Worm (Caenorhabditis elegans): ENCODE results near the gene csn-6.

Gene csn-6

DNA sequence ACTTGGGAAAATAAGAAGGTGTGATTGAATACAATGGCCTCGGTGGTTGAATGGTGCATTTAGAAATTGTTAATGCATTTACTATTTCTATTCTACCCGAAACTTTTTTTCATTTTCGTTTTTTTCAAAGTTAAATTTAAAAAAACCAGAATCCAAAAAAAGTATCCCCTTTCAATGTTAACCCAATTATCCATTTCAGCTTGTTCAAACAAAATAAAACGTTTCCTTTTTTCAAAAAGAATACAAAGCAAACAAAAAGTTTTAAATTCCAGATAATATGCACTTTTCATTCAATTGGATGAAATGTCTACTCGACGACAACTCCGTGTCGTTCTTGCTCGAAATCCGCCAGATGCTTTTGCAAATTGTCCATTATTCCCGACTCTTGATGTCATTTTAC is 41.9 kb downstream of the csn-6 start, which contains the start of gene W02A2.5:
Gene W02A2.5, plus strand, starts transcription at position 301 of the 400 bp plus-strand sequence.
- no peak for TF ChIP-seq nhr-42 (GFP tag; IDR thresholded peaks at IDR 0.05)
- TF ChIP-seq T26A8.4 (GFP tag; IDR thresholded peaks at IDR 0.05): no peak
- TF ChIP-seq unc-62 (GFP tag; optimal IDR thresholded peaks at IDR 0.05 in 1 of 2): peak in 1 of 2 experiments; percentile 62
- no peak for TF ChIP-seq unc-62 (tag; optimal IDR thresholded peaks at IDR 0.05)

DNA sequence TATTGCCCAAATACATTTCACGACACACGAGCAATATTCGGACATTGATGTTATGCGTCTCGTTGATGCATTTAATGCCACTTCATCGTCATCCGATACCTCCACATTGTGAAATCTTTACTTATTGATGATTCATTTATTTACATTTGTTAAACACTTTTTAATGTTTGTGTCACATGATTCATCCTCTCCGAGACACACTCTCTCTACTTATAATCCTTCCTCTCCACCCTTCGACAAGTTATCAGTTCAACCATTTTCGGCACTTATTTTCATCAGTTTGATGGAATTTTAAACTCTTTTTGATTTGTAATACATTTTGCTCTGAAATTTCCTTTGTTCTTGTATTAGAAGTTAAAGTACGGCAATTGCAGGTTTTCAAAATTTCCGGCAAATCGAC is 45.5 kb downstream of the csn-6 start:
- TF ChIP-seq dmd-6 (GFP tag; IDR thresholded peaks at IDR 0.05) (peak; percentile 54), nhr-6 (tag; optimal IDR thresholded peaks at IDR 0.05) (peak; percentile 76), R02D3.7 (tag; optimal IDR thresholded peaks at IDR 0.05) (no peak), pha-4 (GFP tag; IDR thresholded peaks at IDR 0.05) (no peak), pha-4 (tag; optimal IDR thresholded peaks at IDR 0.05) (peak; percentile 90), hlh-30 (tag; optimal IDR thresholded peaks at IDR 0.05; ENCODE audit: insufficient read depth) (peak; percentile 34), hlh-11 (tag; optimal IDR thresholded peaks at IDR 0.05) (peak; percentile 39), pqm-1 (tag; optimal IDR thresholded peaks at IDR 0.05) (peak; percentile 35), nhr-76 (tag; optimal IDR thresholded peaks at IDR 0.05) (no peak), hif-1 (tag; optimal IDR thresholded peaks at IDR 0.05) (no peak), T26A8.4 (GFP tag; IDR thresholded peaks at IDR 0.05) (no peak), daf-16 (GFP tag; optimal IDR thresholded peaks at IDR 0.05) (no peak), daf-16 (tag; optimal IDR thresholded peaks at IDR 0.05) (peak; percentile 40), nhr-10 (tag; optimal IDR thresholded peaks at IDR 0.05) (no peak), ceh-62 (tag; optimal IDR thresholded peaks at IDR 0.05) (no peak), php-3 (GFP tag; IDR thresholded peaks at IDR 0.05) (no peak), nhr-28 (tag; optimal IDR thresholded peaks at IDR 0.05) (peak; percentile 35), ces-1 (GFP tag; optimal IDR thresholded peaks at IDR 0.05) (no peak), lin-39 (tag; optimal IDR thresholded peaks at IDR 0.05) (no peak), lin-29 (GFP tag; IDR thresholded peaks at IDR 0.05) (no peak), dve-1 (tag; optimal IDR thresholded peaks at IDR 0.05; ENCODE audit: insufficient read depth) (peak; percentile 72), lir-3 (tag; optimal IDR thresholded peaks at IDR 0.05) (no peak), aha-1 (tag) (peak; percentile 40)

DNA sequence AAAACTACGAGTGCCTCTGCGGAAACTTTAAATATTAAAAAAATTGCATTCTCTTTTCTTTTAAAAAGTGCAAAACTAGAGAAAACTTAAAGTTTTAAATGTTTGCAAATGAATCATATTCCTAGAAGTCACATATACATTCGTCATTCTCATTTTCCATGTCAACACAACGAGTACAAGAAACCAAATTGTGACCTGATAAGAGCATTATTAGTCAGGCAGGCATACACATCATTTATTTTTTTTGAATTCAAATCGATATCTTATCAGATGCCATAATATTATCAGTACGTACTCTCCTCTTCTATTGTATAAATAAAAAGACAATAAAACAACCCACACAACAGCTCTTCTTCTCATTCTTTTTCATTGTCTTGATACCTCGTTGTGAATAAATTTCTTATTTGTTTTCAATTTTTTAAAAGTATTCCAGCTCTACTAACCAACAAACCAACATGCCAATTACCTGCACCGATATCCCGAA is 46.6 kb downstream of the csn-6 start, which contains the start of gene W02A2.9:
Gene W02A2.9, plus strand, starts transcription at position 434 of the 484 bp plus-strand sequence.
- TF ChIP-seq lsy-2 (tag; optimal IDR thresholded peaks at IDR 0.05): peak; percentile 11 to 49
- TF ChIP-seq nhr-6 (tag; optimal IDR thresholded peaks at IDR 0.05): no peak
- TF ChIP-seq dmd-6 (GFP tag; IDR thresholded peaks at IDR 0.05): peak; percentile 86
- TF ChIP-seq mes-2 (tag; optimal IDR thresholded peaks at IDR 0.05; ENCODE audit: poor library complexity, severe bottlenecking): peak; percentile 5
- no peak for TF ChIP-seq mdt-29 (GFP tag; IDR thresholded peaks at IDR 0.05)
- TF ChIP-seq zag-1 (tag; optimal IDR thresholded peaks at IDR 0.05): no peak
- TF ChIP-seq fos-1 (tag; optimal IDR thresholded peaks at IDR 0.05): no peak
- no peak for TF ChIP-seq ceh-44 (GFP tag; IDR thresholded peaks at IDR 0.05)
- no peak for TF ChIP-seq ctbp-1 (GFP tag; IDR thresholded peaks at IDR 0.05)
- TF ChIP-seq nhr-42 (GFP tag; IDR thresholded peaks at IDR 0.05): no peak
- no peak for TF ChIP-seq zip-2 (tag; optimal IDR thresholded peaks at IDR 0.05)
- TF ChIP-seq lin-13 (GFP tag; optimal IDR thresholded peaks at IDR 0.05): no peak
- no peak for TF ChIP-seq madf-5 (GFP tag; IDR thresholded peaks at IDR 0.05)
- no peak for TF ChIP-seq ztf-7 (tag; optimal IDR thresholded peaks at IDR 0.05)
- no peak for TF ChIP-seq nhr-41 (GFP tag; IDR thresholded peaks at IDR 0.05)
- TF ChIP-seq ceh-28 (tag; optimal IDR thresholded peaks at IDR 0.05): no peak
- no peak for TF ChIP-seq mxl-3 (GFP tag; optimal IDR thresholded peaks at IDR 0.05)
- no peak for TF ChIP-seq skn-1 (tag; optimal IDR thresholded peaks at IDR 0.05)
- TF ChIP-seq jun-1 (tag; optimal IDR thresholded peaks at IDR 0.05): no peak
- TF ChIP-seq ceh-20 (GFP tag; IDR thresholded peaks at IDR 0.05): no peak
- TF ChIP-seq ceh-32 (tag; optimal IDR thresholded peaks at IDR 0.05; ENCODE audit: poor library complexity): no peak
- TF ChIP-seq F44E2.7 (GFP tag; IDR thresholded peaks at IDR 0.05): no peak
- TF ChIP-seq aha-1 (tag): no peak
- TF ChIP-seq nhr-28 (tag; optimal IDR thresholded peaks at IDR 0.05): peak; percentile 57
- peak; percentile 72 for TF ChIP-seq dve-1 (tag; optimal IDR thresholded peaks at IDR 0.05; ENCODE audit: insufficient read depth)
- peak in 1 of 2 experiments; percentile 37 for TF ChIP-seq mdl-1 (tag; optimal IDR thresholded peaks at IDR 0.05)
- TF ChIP-seq php-3 (GFP tag; IDR thresholded peaks at IDR 0.05): 0 out of 2 replicates have a peak, but pooled peaks have one; percentile 28
- peak in 1 of 2 experiments; percentile 57 for TF ChIP-seq hif-1 (tag; optimal IDR thresholded peaks at IDR 0.05)
- no peak for TF ChIP-seq ZK546.5 (tag; optimal IDR thresholded peaks at IDR 0.05)
- no peak for TF ChIP-seq daf-16 (GFP tag; optimal IDR thresholded peaks at IDR 0.05)
- TF ChIP-seq daf-16 (tag; optimal IDR thresholded peaks at IDR 0.05): peak; percentile 95
- no peak for TF ChIP-seq dmd-8 (GFP tag; IDR thresholded peaks at IDR 0.05)

Measured in whole organism, L4 larva.